Fruit fly (Drosophila melanogaster): ENCODE results near the gene Noc1.

Gene Noc1

DNA sequence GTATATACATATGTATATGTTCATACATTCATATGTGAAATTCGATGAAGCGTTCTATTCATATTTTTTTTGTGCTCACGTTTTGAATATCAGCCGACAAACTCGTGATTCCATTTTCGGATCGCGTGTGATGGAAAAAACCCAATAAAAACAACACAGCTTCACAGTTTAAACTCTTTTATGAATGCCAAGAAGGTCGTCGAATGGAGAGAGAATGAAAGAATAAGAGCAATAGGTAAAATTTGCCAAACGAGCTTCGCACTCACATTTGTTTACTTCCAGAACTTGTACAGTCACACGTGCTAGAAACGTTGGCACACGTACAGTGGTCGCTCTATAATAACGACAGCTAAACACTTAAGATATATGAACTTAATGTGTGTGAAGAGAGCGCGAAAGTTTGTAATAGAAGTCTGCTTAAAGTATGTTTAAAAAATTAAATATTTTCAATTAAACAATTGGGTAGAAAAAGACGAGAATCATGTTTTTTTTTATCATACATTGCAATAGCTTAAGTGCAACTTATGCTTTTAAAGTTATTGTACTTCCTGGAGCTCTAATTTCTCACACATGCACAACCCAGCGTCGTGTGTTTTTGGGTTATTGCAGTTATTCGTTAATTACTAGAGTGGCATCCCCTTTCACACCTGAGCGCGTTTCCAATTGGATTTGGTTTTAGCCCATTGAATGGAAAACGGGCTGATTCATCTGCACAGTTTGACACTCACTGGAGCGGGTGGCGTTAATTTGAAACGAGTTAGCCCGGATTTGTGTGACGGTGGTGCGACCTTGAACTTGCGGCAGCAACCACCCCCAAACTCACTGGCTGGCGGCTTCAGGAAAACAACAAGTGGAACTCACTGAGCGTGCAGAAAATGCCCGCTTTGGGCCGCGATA lies 51.3 kb downstream of the Noc1 start (continued):
- no peak for TF ChIP-seq CG4360 (GFP tag; IDR thresholded peaks at IDR 0.05)
- TF ChIP-seq row (GFP tag; IDR thresholded peaks at IDR 0.05): peak; percentile 16; the same call in 1 of the 3 replicates
- no peak for TF ChIP-seq Eip74EF (GFP tag; optimal IDR thresholded peaks at IDR 0.05)
- TF ChIP-seq CG18476 (GFP tag; optimal IDR thresholded peaks at IDR 0.05): no peak
- TF ChIP-seq Antp (GFP tag; optimal IDR thresholded peaks at IDR 0.05): no peak
- 0 out of 2 replicates have a peak, but pooled peaks have one; percentile 16 for TF ChIP-seq NFAT (GFP tag; IDR thresholded peaks at IDR 0.05)
- no peak for TF ChIP-seq eve (GFP tag; optimal IDR thresholded peaks at IDR 0.05)
- no peak for TF ChIP-seq CG2889 (GFP tag; IDR thresholded peaks at IDR 0.05)
- no peak for TF ChIP-seq HLH3B (GFP tag; IDR thresholded peaks at IDR 0.05)
- TF ChIP-seq CG12391 (tag; optimal IDR thresholded peaks at IDR 0.05): peak; percentile 6
- no peak for TF ChIP-seq HLH4C (GFP tag; IDR thresholded peaks at IDR 0.05; ENCODE audit: partially characterized antibody)
- no peak for TF ChIP-seq CG3065 (GFP tag; optimal IDR thresholded peaks at IDR 0.05)
- TF ChIP-seq CG5245 (GFP tag; optimal IDR thresholded peaks at IDR 0.05): no peak
- TF ChIP-seq Doc3 (GFP tag; IDR thresholded peaks at IDR 0.05; ENCODE audit: partially characterized antibody): no peak
- TF ChIP-seq caup (GFP tag; optimal IDR thresholded peaks at IDR 0.05; ENCODE audit: severe bottlenecking): peak; percentile 22
- TF ChIP-seq zen (tag; optimal IDR thresholded peaks at IDR 0.05): peak; percentile 20
- TF ChIP-seq CG1647 (GFP tag; optimal IDR thresholded peaks at IDR 0.05): no peak
- TF ChIP-seq CG15696 (tag; optimal IDR thresholded peaks at IDR 0.05): no peak
- TF ChIP-seq Hr51 (GFP tag; optimal IDR thresholded peaks at IDR 0.05): no peak
- peak; percentile 16 for TF ChIP-seq mam (GFP tag; optimal IDR thresholded peaks at IDR 0.05)
- TF ChIP-seq eyg (GFP tag; optimal IDR thresholded peaks at IDR 0.05): no peak
- TF ChIP-seq Optix (GFP tag; IDR thresholded peaks at IDR 0.05): no peak
- TF ChIP-seq CG1602 (GFP tag; optimal IDR thresholded peaks at IDR 0.05): no peak
- no peak for TF ChIP-seq peb (GFP tag; IDR thresholded peaks at IDR 0.05)
